Worm (Caenorhabditis elegans) whole organism, early embryonic: ENCODE results near the gene panl-3.
A peak's percentile ranks its signal among the peaks of the same experiment; 100 is the strongest.

Experiments used
- B0310.2 ChIP-seq: sonication (generic microtip); optimal IDR thresholded peaks from 2 replicates; lab custom pipeline; 2016; ENCODE audit warnings: mild to moderate bottlenecking, missing genetic modification characterization, missing compliant biosample characterization
- F13C5.2 ChIP-seq: sonication (generic microtip); optimal IDR thresholded peaks from 2 replicates; lab custom pipeline; 2017; ENCODE audit warnings: mild to moderate bottlenecking, missing genetic modification characterization, inconsistent platforms, missing compliant biosample characterization
- aly-1 ChIP-seq: sonication (generic microtip); optimal IDR thresholded peaks from 2 replicates; lab custom pipeline; 2016; ENCODE audit warnings: missing genetic modification characterization, missing compliant biosample characterization
- ama-1 ChIP-seq: fragments of 150-350 bp; optimal IDR thresholded peaks from 2 replicates; lab custom pipeline; 2014
- ceh-13 ChIP-seq: fragments of 200-800 bp; sonication (Bioruptor generic); optimal IDR thresholded peaks from 2 replicates; lab custom pipeline; 2018; ENCODE audit warnings: mild to moderate bottlenecking, missing genetic modification characterization, missing compliant biosample characterization
- ceh-36 ChIP-seq: sonication (generic microtip); optimal IDR thresholded peaks from 2 replicates; lab custom pipeline; 2016; ENCODE audit warnings: missing genetic modification characterization, inconsistent platforms, missing compliant biosample characterization
- ets-7 ChIP-seq: sonication (generic microtip); optimal IDR thresholded peaks from 2 replicates; lab custom pipeline; 2016; ENCODE audit warnings: missing genotype, missing genetic modification characterization, missing compliant biosample characterization
- flt-1 ChIP-seq: fragments of 200-800 bp; sonication (Bioruptor generic); IDR thresholded peaks from 2 replicates; pipeline ENCODE4 v1.3.6; 2022; ENCODE audit warnings: missing genetic modification characterization, missing compliant biosample characterization
- hmbx-1 ChIP-seq: sonication (generic microtip); optimal IDR thresholded peaks from 2 replicates; lab custom pipeline; 2016; ENCODE audit warnings: mild to moderate bottlenecking, missing genetic modification characterization, missing compliant biosample characterization
- hmg-4 ChIP-seq: fragments of 200-800 bp; sonication (Bioruptor generic); optimal IDR thresholded peaks from 2 replicates; lab custom pipeline; 2018; ENCODE audit warnings: mild to moderate bottlenecking, missing genetic modification characterization, missing compliant biosample characterization
- hnd-1 ChIP-seq: sonication (generic microtip); optimal IDR thresholded peaks from 2 replicates; lab custom pipeline; 2016; ENCODE audit warnings: missing genetic modification characterization, missing compliant biosample characterization
- pes-1 ChIP-seq: fragments of 200-800 bp; sonication (Bioruptor generic); IDR thresholded peaks from 2 replicates; pipeline ENCODE4 v1.3.6; 2022; ENCODE audit warnings: missing genetic modification reagents, missing genetic modification characterization, missing compliant biosample characterization
- scrt-1 ChIP-seq: fragments of 200-800 bp; sonication (Bioruptor generic); IDR thresholded peaks from 2 replicates; pipeline ENCODE4 v1.3.6; 2022; ENCODE audit warnings: missing genetic modification characterization, missing compliant biosample characterization
- sea-1 ChIP-seq: fragments of 200-800 bp; sonication (Bioruptor generic); conservative IDR thresholded peaks from 2 replicates; pipeline ENCODE4 v1.3.6; 2022; ENCODE audit warnings: missing genetic modification characterization, missing compliant biosample characterization
- tbx-11 ChIP-seq: fragments of 200-800 bp; sonication (Bioruptor generic); IDR thresholded peaks from 2 replicates; pipeline ENCODE4 v1.3.6; 2022; ENCODE audit warnings: missing genetic modification characterization, missing compliant biosample characterization
- tbx-37 ChIP-seq: fragments of 200-800 bp; sonication (Bioruptor generic); conservative IDR thresholded peaks from 2 replicates; pipeline ENCODE4 v1.3.6; 2022; ENCODE audit warnings: missing genetic modification reagents, missing genetic modification characterization, missing compliant biosample characterization
- tra-4 ChIP-seq: sonication (generic microtip); optimal IDR thresholded peaks from 2 replicates; lab custom pipeline; 2017; ENCODE audit warnings: missing genetic modification characterization, missing compliant biosample characterization

panl-3 gene

ce11 chrIII:9782011-9782436, 36.8 kb upstream of the panl-3 start, which contains the start of gene vha-2:
Gene vha-2, plus strand, starts transcription at chrIII:9782164.
- TF ChIP-seq ceh-13 (GFP tag; lab: Kevin White, UChicago) = no peak
- TF ChIP-seq ama-1 (lab: Kevin White, UChicago) = peak; percentile 27
- no peak for TF ChIP-seq hnd-1 (tag; lab: Kevin White, UChicago)
- no peak for TF ChIP-seq flt-1 (GFP tag; lab: Robert Waterston, UW)

- TF ChIP-seq ceh-36 (tag; lab: Kevin White, UChicago) = no peak
- TF ChIP-seq flt-1 (GFP tag; lab: Robert Waterston, UW) = no peak
- TF ChIP-seq ama-1 (lab: Kevin White, UChicago) = no peak
These were observed 36.3 kb upstream of the panl-3 start, which contains the start of gene R10E11.6 for ce11 chrIII:9782483-9783081. Gene R10E11.6, plus strand, starts transcription at chrIII:9783006.

DNA sequence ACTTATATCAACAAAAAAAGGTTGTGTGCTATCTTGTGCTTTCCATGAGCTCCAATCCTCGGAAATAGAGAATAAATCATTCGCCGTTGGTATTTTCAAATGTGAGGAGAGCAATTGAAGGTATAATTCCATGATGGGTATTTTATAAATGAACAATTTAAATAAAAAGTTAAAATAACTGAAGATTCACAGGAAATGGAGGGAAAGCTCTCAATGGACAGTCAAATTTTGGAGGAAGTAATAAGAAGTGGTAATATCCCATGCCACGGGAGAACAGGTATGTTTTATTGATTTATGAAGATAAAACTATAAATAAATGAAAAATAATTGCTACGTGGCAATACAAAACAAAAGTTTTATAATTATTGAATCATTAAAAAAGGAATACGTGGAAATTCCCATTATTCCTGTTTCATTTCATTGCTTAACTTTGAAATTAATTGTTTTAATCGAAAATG, 35.7 kb upstream of the panl-3 start:
- TF ChIP-seq ceh-13 (GFP tag; lab: Kevin White, UChicago) (no peak), hmg-4 (GFP tag; lab: Kevin White, UChicago) (no peak), scrt-1 (no peak), B0310.2 (no peak), ets-7 (tag; lab: Kevin White, UChicago) (no peak), F13C5.2 (tag; lab: Kevin White, UChicago) (no peak), tra-4 (no peak), ceh-36 (tag; lab: Kevin White, UChicago) (no peak), hnd-1 (tag; lab: Kevin White, UChicago) (no peak), ama-1 (lab: Kevin White, UChicago) (no peak), sea-1 (GFP tag; lab: Robert Waterston, UW) (no peak)

ce11 chrIII:9786776-9787175, 32.1 kb upstream of the panl-3 start:
- TF ChIP-seq tra-4 (no peak), hmbx-1 (tag; lab: Kevin White, UChicago) (no peak), sea-1 (GFP tag; lab: Robert Waterston, UW) (no peak), flt-1 (GFP tag; lab: Robert Waterston, UW) (no peak), ceh-13 (GFP tag; lab: Kevin White, UChicago) (no peak), pes-1 (no peak), ama-1 (lab: Kevin White, UChicago) (no peak), tbx-37 (GFP tag; lab: Robert Waterston, UW) (no peak), scrt-1 (no peak), ceh-36 (tag; lab: Kevin White, UChicago) (no peak), ets-7 (tag; lab: Kevin White, UChicago) (no peak), F13C5.2 (tag; lab: Kevin White, UChicago) (no peak), hmg-4 (GFP tag; lab: Kevin White, UChicago) (no peak), aly-1 (tag; lab: Kevin White, UChicago) (no peak), tbx-11 (no peak), hnd-1 (tag; lab: Kevin White, UChicago) (no peak)

ce11 chrIII:9789083-9789482, 29.8 kb upstream of the panl-3 start:
- no peak for TF ChIP-seq aly-1 (tag; lab: Kevin White, UChicago)
- TF ChIP-seq B0310.2 = no peak
- no peak for TF ChIP-seq hmg-4 (GFP tag; lab: Kevin White, UChicago)
- no peak for TF ChIP-seq tra-4
- no peak for TF ChIP-seq pes-1
- no peak for TF ChIP-seq sea-1 (GFP tag; lab: Robert Waterston, UW)
- TF ChIP-seq scrt-1 = no peak
- no peak for TF ChIP-seq tbx-37 (GFP tag; lab: Robert Waterston, UW)

DNA sequence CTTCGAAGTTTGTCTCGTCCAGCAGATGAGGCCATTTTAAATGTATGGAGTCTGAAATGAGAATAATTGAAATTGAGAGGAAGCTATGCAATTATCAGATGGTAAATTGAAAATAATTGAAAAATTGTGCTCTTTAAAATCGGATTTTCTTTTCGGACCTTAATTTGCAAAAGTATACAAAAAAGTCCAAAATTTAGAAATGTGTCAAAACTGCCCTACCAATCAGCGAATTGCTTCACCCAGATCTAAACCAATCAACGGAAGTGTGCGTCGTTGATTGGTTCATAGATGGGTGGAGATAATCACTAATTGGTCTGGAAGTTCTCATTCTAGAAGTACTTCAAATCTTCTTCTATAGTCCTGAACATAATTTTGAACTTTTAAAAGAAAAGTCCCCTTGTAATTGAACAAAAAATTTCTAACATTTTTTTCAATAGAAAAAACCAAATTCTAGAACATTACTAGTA, 29.2 kb upstream of the panl-3 start, which contains the start of gene R10E11.5:
R10E11.5 (minus strand) TSS at position 51 of the 467 bp plus-strand sequence.
- TF ChIP-seq B0310.2 (no peak), tbx-11 (no peak), hmg-4 (GFP tag; lab: Kevin White, UChicago) (no peak), tbx-37 (GFP tag; lab: Robert Waterston, UW) (no peak), tra-4 (no peak), flt-1 (GFP tag; lab: Robert Waterston, UW) (no peak), hmbx-1 (tag; lab: Kevin White, UChicago) (no peak), ets-7 (tag; lab: Kevin White, UChicago) (no peak), aly-1 (tag; lab: Kevin White, UChicago) (no peak), pes-1 (no peak), F13C5.2 (tag; lab: Kevin White, UChicago) (no peak), ceh-36 (tag; lab: Kevin White, UChicago) (no peak)

DNA sequence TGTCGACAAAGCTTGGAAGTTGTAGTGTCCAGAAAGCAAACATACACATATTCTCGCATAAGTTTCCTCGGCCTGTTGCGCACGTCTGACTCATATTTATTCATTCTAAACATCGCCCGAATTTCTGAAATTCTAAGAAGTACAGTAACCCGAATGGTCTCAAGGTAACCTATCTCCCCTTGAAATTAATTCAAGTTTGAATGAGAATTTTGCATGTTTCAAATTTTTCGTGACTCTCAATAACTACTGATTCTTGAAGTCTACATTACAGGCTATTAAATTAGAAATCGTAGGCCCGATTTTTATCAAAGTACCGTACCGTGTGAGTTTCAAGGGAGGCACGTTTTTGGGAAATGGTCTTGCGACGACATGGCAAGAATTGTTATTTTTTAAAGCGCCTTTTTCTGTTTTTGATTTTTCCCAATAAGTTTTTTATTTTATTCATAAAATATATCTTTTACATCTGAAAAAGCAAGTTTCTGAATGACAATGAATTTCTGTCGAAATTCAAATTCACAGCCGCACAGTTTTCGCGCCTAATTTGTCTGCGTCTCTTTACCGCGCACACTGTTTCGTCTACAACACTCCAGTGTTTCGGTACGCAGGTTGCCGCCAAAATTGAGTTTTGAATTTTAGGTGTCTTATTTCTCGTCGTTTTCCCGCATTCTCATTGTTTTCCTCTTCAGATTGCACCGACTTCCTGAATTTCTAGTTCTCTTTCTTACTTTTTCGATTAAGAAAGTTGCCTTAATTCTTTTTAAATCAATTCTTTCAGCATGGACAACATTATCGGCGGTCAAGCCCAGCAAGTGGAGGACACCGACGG, 25.1 kb upstream of the panl-3 start, which contains the start of the genes R10E11.9 and mcm-6:
R10E11.9 (minus strand) TSS at position 51 of the 826 bp plus-strand sequence.
mcm-6 (plus strand) TSS at position 776 of the 826 bp plus-strand sequence.
- TF ChIP-seq B0310.2 = no peak
- no peak for TF ChIP-seq ceh-36 (tag; lab: Kevin White, UChicago)
- no peak for TF ChIP-seq hmg-4 (GFP tag; lab: Kevin White, UChicago)
- TF ChIP-seq flt-1 (GFP tag; lab: Robert Waterston, UW) = no peak
- no peak for TF ChIP-seq ama-1 (lab: Kevin White, UChicago)
